Fruit fly (Drosophila melanogaster): ENCODE data around the gene CG8353.

The CG8353 gene

dm6 chr2L:8204996-8205567 is 8.8 kb upstream of the CG8353 start, which contains the start of gene SLC5A11 (continued):
- no peak for TF ChIP-seq CkIIα-i1 (GFP tag; IDR thresholded peaks at IDR 0.05)
- TF ChIP-seq CG10274 (GFP tag; optimal IDR thresholded peaks at IDR 0.05), result peak; percentile 84
- TF ChIP-seq CG4820 (GFP tag; optimal IDR thresholded peaks at IDR 0.05), result peak; percentile 99
- TF ChIP-seq CG2875 (GFP tag; optimal IDR thresholded peaks at IDR 0.05), result peak; percentile 94
- no peak for TF ChIP-seq Hr39 (optimal IDR thresholded peaks at IDR 0.05)
- TF ChIP-seq salm (tag; optimal IDR thresholded peaks at IDR 0.05), result peak; percentile 81
- 0 out of 3 replicates have a peak, but pooled peaks have one; percentile 12 for TF ChIP-seq CG14860 (GFP tag; IDR thresholded peaks at IDR 0.05; ENCODE audit: partially characterized antibody)
- TF ChIP-seq CG8359 (GFP tag; optimal IDR thresholded peaks at IDR 0.05; ENCODE audit: borderline replicate concordance), result peak; percentile 82
- peak; percentile 95 for TF ChIP-seq pb (GFP tag; optimal IDR thresholded peaks at IDR 0.05)
- peak; percentile 43 for TF ChIP-seq Myb (GFP tag; optimal IDR thresholded peaks at IDR 0.05)
- TF ChIP-seq CG8944 (GFP tag; optimal IDR thresholded peaks at IDR 0.05), result peak; percentile 54
- TF ChIP-seq inv (GFP tag; IDR thresholded peaks at IDR 0.05; ENCODE audit: partially characterized antibody), result no peak
- TF ChIP-seq CG6175 (GFP tag; IDR thresholded peaks at IDR 0.05), result peak; percentile 91
- peak; percentile 62 for TF ChIP-seq CG2116 (GFP tag; optimal IDR thresholded peaks at IDR 0.05)
- peak; percentile 38; the same call in 1 of the 2 replicates for TF ChIP-seq Bgb (GFP tag; IDR thresholded peaks at IDR 0.05; ENCODE audit: partially characterized antibody)
- TF ChIP-seq CG4730 (GFP tag; IDR thresholded peaks at IDR 0.05), result peak; percentile 96
- peak; percentile 90 for TF ChIP-seq CG17568 (GFP tag; optimal IDR thresholded peaks at IDR 0.05)
- TF ChIP-seq Hmx (GFP tag; optimal IDR thresholded peaks at IDR 0.05), result peak; percentile 98
- TF ChIP-seq Aef1 (GFP tag; IDR thresholded peaks at IDR 0.05), result peak; percentile 100
- peak; percentile 83 for TF ChIP-seq kni (GFP tag; optimal IDR thresholded peaks at IDR 0.05)
- peak; percentile 81 for TF ChIP-seq CG4282 (GFP tag; optimal IDR thresholded peaks at IDR 0.05)
- peak in 1 of 2 experiments; percentile 60 for TF ChIP-seq insv (GFP tag; optimal IDR thresholded peaks at IDR 0.05)
- peak; percentile 87 for TF ChIP-seq D19A (tag; optimal IDR thresholded peaks at IDR 0.05)
- peak; percentile 68; the same call in 2 of the 3 replicates for TF ChIP-seq Optix (GFP tag; IDR thresholded peaks at IDR 0.05)
- TF ChIP-seq CG9876 (GFP tag; optimal IDR thresholded peaks at IDR 0.05), result peak; percentile 54
- TF ChIP-seq CG2202 (tag; optimal IDR thresholded peaks at IDR 0.05), result peak; percentile 77
- TF ChIP-seq schlank (tag; optimal IDR thresholded peaks at IDR 0.05), result peak; percentile 70
- peak; percentile 2 for TF ChIP-seq CG11398 (GFP tag; optimal IDR thresholded peaks at IDR 0.05)
- peak; percentile 67 for TF ChIP-seq CG10431 (GFP tag; optimal IDR thresholded peaks at IDR 0.05)
- peak; percentile 88 for TF ChIP-seq CG14710 (tag; optimal IDR thresholded peaks at IDR 0.05)
- peak; percentile 88 for TF ChIP-seq CG1602 (GFP tag; optimal IDR thresholded peaks at IDR 0.05)
- TF ChIP-seq cas (GFP tag; IDR thresholded peaks at IDR 0.05), result peak; percentile 99
- TF ChIP-seq CG34422 (GFP tag; IDR thresholded peaks at IDR 0.05), result peak; percentile 97
- peak; percentile 95 for TF ChIP-seq ham (GFP tag; IDR thresholded peaks at IDR 0.05)
- peak; percentile 95 for TF ChIP-seq Atf-2 (GFP tag; optimal IDR thresholded peaks at IDR 0.05)
- peak; percentile 99 for TF ChIP-seq CG9727 (GFP tag; optimal IDR thresholded peaks at IDR 0.05)
- peak; percentile 99 for TF ChIP-seq CG15601 (tag; optimal IDR thresholded peaks at IDR 0.05)
- no peak for TF ChIP-seq CG10959 (GFP tag; IDR thresholded peaks at IDR 0.05)
- TF ChIP-seq TFAM (GFP tag; optimal IDR thresholded peaks at IDR 0.05), result peak; percentile 40
- peak; percentile 45 for TF ChIP-seq bigmax (GFP tag; optimal IDR thresholded peaks at IDR 0.05)
- TF ChIP-seq da (GFP tag; optimal IDR thresholded peaks at IDR 0.05), result peak; percentile 23
- TF ChIP-seq CG7357 (GFP tag; IDR thresholded peaks at IDR 0.05), result peak; percentile 91
- peak; percentile 75 for TF ChIP-seq E2f2 (GFP tag; IDR thresholded peaks at IDR 0.05)
- TF ChIP-seq CrebB (tag; optimal IDR thresholded peaks at IDR 0.05), result peak; percentile 94
- TF ChIP-seq az2 (GFP tag; optimal IDR thresholded peaks at IDR 0.05), result peak; percentile 91
- peak; percentile 65 for TF ChIP-seq CG16863 (GFP tag; optimal IDR thresholded peaks at IDR 0.05)
- TF ChIP-seq CG5245 (GFP tag; optimal IDR thresholded peaks at IDR 0.05), result peak; percentile 99
- peak; percentile 77 for TF ChIP-seq Spps (tag; optimal IDR thresholded peaks at IDR 0.05)
- peak; percentile 97 for TF ChIP-seq NK7.1 (GFP tag; optimal IDR thresholded peaks at IDR 0.05)
- peak; percentile 99 for TF ChIP-seq corto (GFP tag; optimal IDR thresholded peaks at IDR 0.05)
- peak; percentile 83 for TF ChIP-seq CG15073 (GFP tag; optimal IDR thresholded peaks at IDR 0.05)

Data from whole organism, embryonic.